Worm (Caenorhabditis elegans): ENCODE data around the gene pitp-1.

DNA sequence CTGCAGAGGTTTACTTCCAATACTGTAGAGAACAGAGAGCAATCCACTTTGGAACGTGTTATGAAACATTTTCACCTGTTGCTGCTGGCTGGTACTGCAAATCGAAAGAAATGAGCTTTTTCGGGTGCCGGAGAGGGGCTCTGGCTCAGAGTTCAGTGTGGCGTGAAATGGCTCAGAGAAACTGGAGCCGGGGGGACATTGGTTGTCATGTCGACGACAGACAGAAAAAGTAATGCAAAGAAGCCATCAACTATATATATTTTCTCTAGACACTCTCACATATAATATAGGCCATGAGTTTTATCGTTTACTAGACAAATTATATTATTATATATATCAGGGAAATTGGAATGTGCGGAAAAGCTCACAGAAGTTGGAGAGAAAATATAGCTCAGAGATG lies 7.8 kb upstream of the pitp-1 start, which contains the start of gene cfap-20:
- TF ChIP-seq D2030.7 (GFP tag; IDR thresholded peaks at IDR 0.05) (no peak), ceh-91 (GFP tag; IDR thresholded peaks at IDR 0.05) (no peak), nhr-179 (tag; optimal IDR thresholded peaks at IDR 0.05) (no peak), K11D2.4 (GFP tag; IDR thresholded peaks at IDR 0.05) (no peak), aptf-3 (GFP tag; IDR thresholded peaks at IDR 0.05) (no peak), pha-4 (tag; optimal IDR thresholded peaks at IDR 0.05) (no peak)
